Fruit fly (Drosophila melanogaster) whole organism, embryonic: ENCODE data around the gene CG10064.

Experiments
- Aef1 ChIP-seq: fragments of 200-800 bp; sonication (Bioruptor generic); IDR thresholded peaks from 3 replicates; pipeline ENCODE4 v1.3.6; 2022; ENCODE audit warnings: missing biosample characterization, missing genetic modification characterization
- Bdp1 ChIP-seq: fragments of 200-800 bp; sonication (Bioruptor generic); optimal IDR thresholded peaks from 3 replicates; lab custom pipeline; 2016; ENCODE audit warnings: missing biosample characterization, missing genetic modification characterization
- CG10267 ChIP-seq: fragments of 200-800 bp; sonication (Bioruptor generic); optimal IDR thresholded peaks from 2 replicates; lab custom pipeline; 2018; ENCODE audit warnings: missing biosample characterization, mild to moderate bottlenecking, missing genetic modification characterization, moderate library complexity
- CG10654 ChIP-seq: fragments of 200-800 bp; sonication (Bioruptor generic); optimal IDR thresholded peaks from 2 replicates; lab custom pipeline; 2016; ENCODE audit warnings: missing biosample characterization, missing genetic modification characterization
- CG11398 ChIP-seq: fragments of 200-800 bp; sonication (Bioruptor generic); optimal IDR thresholded peaks from 2 replicates; lab custom pipeline; 2016; ENCODE audit warnings: missing biosample characterization, missing genetic modification characterization
- CG12104 ChIP-seq: fragments of 200-800 bp; sonication (Bioruptor generic); optimal IDR thresholded peaks from 3 replicates; lab custom pipeline; 2016; ENCODE audit warnings: missing biosample characterization, missing genetic modification characterization
- CG1233 ChIP-seq: fragments of 200-800 bp; sonication (Bioruptor generic); optimal IDR thresholded peaks from 4 replicates; lab custom pipeline; 2018; ENCODE audit warnings: missing biosample characterization, mild to moderate bottlenecking, missing genetic modification characterization
- CG13775 ChIP-seq: fragments of 200-800 bp; sonication (Bioruptor generic); optimal IDR thresholded peaks from 3 replicates; lab custom pipeline; 2017; ENCODE audit warnings: missing biosample characterization, mild to moderate bottlenecking, missing genetic modification characterization
- CG14014 ChIP-seq: fragments of 200-800 bp; sonication (Bioruptor generic); IDR thresholded peaks from 2 replicates; pipeline ENCODE4 v1.3.6; 2022; ENCODE audit warnings: missing biosample characterization, missing genetic modification characterization
- CG15479 ChIP-seq: fragments of 200-800 bp; sonication (Bioruptor generic); optimal IDR thresholded peaks from 3 replicates; lab custom pipeline; 2019; ENCODE audit warnings: missing biosample characterization, mild to moderate bottlenecking, missing genetic modification characterization, moderate library complexity
- CG17361 ChIP-seq: fragments of 200-800 bp; sonication (Bioruptor generic); IDR thresholded peaks from 3 replicates; pipeline ENCODE4 v1.3.6; 2022; ENCODE audit warnings: missing biosample characterization, missing genetic modification characterization
- CG18262 ChIP-seq: fragments of 200-800 bp; optimal IDR thresholded peaks from 3 replicates; lab custom pipeline; 2019; ENCODE audit warnings: missing biosample characterization, mild to moderate bottlenecking, missing genetic modification characterization, moderate library complexity
- CG2202 ChIP-seq: fragments of 200-800 bp; sonication (Bioruptor generic); optimal IDR thresholded peaks from 2 replicates; lab custom pipeline; 2018; ENCODE audit warnings: missing biosample characterization, mild to moderate bottlenecking, missing genetic modification characterization
- CG2712 ChIP-seq: fragments of 200-800 bp; optimal IDR thresholded peaks from 3 replicates; lab custom pipeline; 2019; ENCODE audit warnings: missing biosample characterization, mild to moderate bottlenecking, missing genetic modification characterization, moderate library complexity
- CG4820 ChIP-seq: fragments of 200-800 bp; sonication (Bioruptor generic); optimal IDR thresholded peaks from 3 replicates; lab custom pipeline; 2016; ENCODE audit warnings: missing biosample characterization, missing genetic modification characterization
- CG5180 ChIP-seq: fragments of 200-800 bp; sonication (Bioruptor generic); optimal IDR thresholded peaks from 3 replicates; lab custom pipeline; 2017; ENCODE audit warnings: missing biosample characterization, missing genetic modification characterization, mild to moderate bottlenecking, moderate library complexity, missing genetic modification reagents
- CG7963 ChIP-seq: fragments of 200-800 bp; sonication (Bioruptor generic); IDR thresholded peaks from 3 replicates; pipeline ENCODE4 v1.3.6; 2022; ENCODE audit warnings: missing biosample characterization, missing genetic modification characterization; ENCODE audit not compliant: partially characterized antibody
- CG8388 ChIP-seq: fragments of 200-800 bp; sonication (Bioruptor generic); optimal IDR thresholded peaks from 2 replicates; lab custom pipeline; 2019; ENCODE audit warnings: missing biosample characterization, mild to moderate bottlenecking, missing genetic modification characterization, moderate library complexity
- CG9876 ChIP-seq: fragments of 200-800 bp; sonication (Bioruptor generic); optimal IDR thresholded peaks from 2 replicates; lab custom pipeline; 2016; ENCODE audit warnings: missing biosample characterization, missing genetic modification characterization
- Camta ChIP-seq: fragments of 200-800 bp; sonication (Bioruptor generic); optimal IDR thresholded peaks from 2 replicates; lab custom pipeline; 2016; ENCODE audit warnings: missing biosample characterization, missing genetic modification characterization
- CoRest ChIP-seq: fragments of 200-800 bp; sonication (Bioruptor generic); optimal IDR thresholded peaks from 3 replicates; lab custom pipeline; 2018; ENCODE audit warnings: missing biosample characterization, mild to moderate bottlenecking, missing genetic modification characterization, moderate library complexity
- ERR ChIP-seq: fragments of 200-800 bp; sonication (Bioruptor generic); optimal IDR thresholded peaks from 2 replicates; lab custom pipeline; 2016; ENCODE audit warnings: missing biosample characterization, missing genetic modification characterization
- Ets97D ChIP-seq: fragments of 200-800 bp; sonication (Bioruptor generic); optimal IDR thresholded peaks from 3 replicates; lab custom pipeline; 2016; ENCODE audit warnings: missing biosample characterization, missing genetic modification characterization
- Fer3 ChIP-seq: fragments of 200-800 bp; sonication (Bioruptor generic); optimal IDR thresholded peaks from 2 replicates; lab custom pipeline; 2018; ENCODE audit warnings: missing biosample characterization, mild to moderate bottlenecking, missing genetic modification characterization, moderate library complexity
- GATAe ChIP-seq: fragments of 200-800 bp; sonication (Bioruptor generic); conservative IDR thresholded peaks from 2 replicates; pipeline ENCODE4 v1.3.6; 2022; ENCODE audit warnings: missing biosample characterization, missing genetic modification characterization
- Med ChIP-seq: fragments of 200-800 bp; sonication (Bioruptor generic); peaks from one replicate; lab custom pipeline; 2016; ENCODE audit warnings: missing biosample characterization, missing genetic modification characterization, mild to moderate bottlenecking, inconsistent platforms, moderate library complexity
- Meics ChIP-seq: fragments of 200-800 bp; sonication (Bioruptor generic); optimal IDR thresholded peaks from 2 replicates; lab custom pipeline; 2017; ENCODE audit warnings: missing biosample characterization, mild to moderate bottlenecking, missing genetic modification characterization
- Oaz ChIP-seq: fragments of 200-800 bp; sonication (Bioruptor generic); IDR thresholded peaks from 2 replicates; pipeline ENCODE4 v1.3.6; 2022; ENCODE audit warnings: missing biosample characterization, missing genetic modification characterization
- Scr ChIP-seq: fragments of 200-800 bp; sonication (Bioruptor generic); IDR thresholded peaks from 2 replicates; pipeline ENCODE4 v1.3.6; 2022; ENCODE audit warnings: missing biosample characterization, missing genetic modification characterization; ENCODE audit not compliant: partially characterized antibody
- ap ChIP-seq: fragments of 200-800 bp; sonication (Bioruptor generic); IDR thresholded peaks from 2 replicates; pipeline ENCODE4 v1.3.6; 2022; ENCODE audit warnings: missing biosample characterization, missing genetic modification characterization
- bcd ChIP-seq: fragments of 200-800 bp; sonication (Bioruptor generic); optimal IDR thresholded peaks from 2 replicates; lab custom pipeline; 2017; ENCODE audit warnings: missing biosample characterization, mild to moderate bottlenecking, missing genetic modification characterization
- cato ChIP-seq: fragments of 200-800 bp; sonication (Bioruptor generic); optimal IDR thresholded peaks from 2 replicates; lab custom pipeline; 2016; ENCODE audit warnings: missing biosample characterization, missing genetic modification characterization, borderline replicate concordance
- chinmo ChIP-seq: fragments of 200-800 bp; sonication (Bioruptor generic); IDR thresholded peaks from 4 replicates; pipeline ENCODE4 v1.3.6; 2022; ENCODE audit warnings: missing biosample characterization, missing genetic modification characterization; ENCODE audit not compliant: partially characterized antibody
- corto ChIP-seq: fragments of 200-800 bp; sonication (Bioruptor generic); optimal IDR thresholded peaks from 2 replicates; lab custom pipeline; 2016; ENCODE audit warnings: missing biosample characterization, mild to moderate bottlenecking, missing genetic modification characterization, moderate library complexity
- dmrt11E ChIP-seq: fragments of 200-800 bp; sonication (Bioruptor generic); optimal IDR thresholded peaks from 3 replicates; lab custom pipeline; 2018; ENCODE audit warnings: missing biosample characterization, mild to moderate bottlenecking, missing genetic modification characterization, moderate library complexity
- fu2 ChIP-seq: fragments of 200-800 bp; sonication (Bioruptor generic); optimal IDR thresholded peaks from 2 replicates; lab custom pipeline; 2016; ENCODE audit warnings: missing biosample characterization, missing genetic modification characterization
- grn ChIP-seq: fragments of 200-800 bp; sonication (Bioruptor generic); optimal IDR thresholded peaks from 3 replicates; lab custom pipeline; 2017; ENCODE audit warnings: missing biosample characterization, missing genetic modification characterization
- lab ChIP-seq: fragments of 200-800 bp; sonication (Bioruptor generic); optimal IDR thresholded peaks from 3 replicates; lab custom pipeline; 2017; ENCODE audit warnings: missing biosample characterization, missing genetic modification characterization, mild to moderate bottlenecking, moderate library complexity, missing genetic modification reagents
- nau ChIP-seq: fragments of 200-800 bp; sonication (Bioruptor generic); optimal IDR thresholded peaks from 3 replicates; lab custom pipeline; 2017; ENCODE audit warnings: missing biosample characterization, mild to moderate bottlenecking, missing genetic modification characterization, missing genetic modification reagents
- nerfin-1 ChIP-seq: fragments of 200-800 bp; sonication (Bioruptor generic); optimal IDR thresholded peaks from 3 replicates; lab custom pipeline; 2019; ENCODE audit warnings: missing biosample characterization, mild to moderate bottlenecking, missing genetic modification characterization, moderate library complexity
- onecut ChIP-seq: fragments of 200-800 bp; sonication (Bioruptor generic); IDR thresholded peaks from 2 replicates; pipeline ENCODE4 v1.3.6; 2022; ENCODE audit warnings: missing biosample characterization, missing genetic modification characterization
- prd ChIP-seq, 3 experiments: fragments of >200 bp in 2 of 3; fragments of 200-800 bp in 1 of 3; sonication (Bioruptor generic) in 1 of 3; optimal IDR thresholded peaks in 2 of 3; IDR thresholded peaks in 1 of 3; 2 replicates in 2 of 3; 3 replicates in 1 of 3; pipeline versions ENCODE4 v1.3.6 to Lab custom; 2017 to 2022; ENCODE audit warnings: missing biosample characterization in 1 of 3, missing genetic modification characterization in 1 of 3
- rib ChIP-seq: fragments of 200-800 bp; sonication (Bioruptor generic); IDR thresholded peaks from 2 replicates; pipeline ENCODE4 v1.3.6; 2022; ENCODE audit warnings: missing biosample characterization, missing genetic modification characterization
- scrt ChIP-seq: fragments of 200-800 bp; sonication (Bioruptor generic); optimal IDR thresholded peaks from 2 replicates; lab custom pipeline; 2018; ENCODE audit warnings: missing biosample characterization, mild to moderate bottlenecking, missing genetic modification characterization, moderate library complexity
- sug ChIP-seq: fragments of 200-800 bp; optimal IDR thresholded peaks from 2 replicates; lab custom pipeline; 2019; ENCODE audit warnings: missing biosample characterization, mild to moderate bottlenecking, missing genetic modification characterization, moderate library complexity
- tll ChIP-seq, 2 experiments: fragments of 200-800 bp in 1 of 2; fragments of >200 bp in 1 of 2; sonication (Bioruptor generic) in 1 of 2; optimal IDR thresholded peaks; 2 replicates each; lab custom pipeline; 2017 to 2019; ENCODE audit warnings: missing biosample characterization in 2 of 2, missing genetic modification characterization in 2 of 2, mild to moderate bottlenecking in 1 of 2, moderate library complexity in 1 of 2
- vfl ChIP-seq: fragments of 200-800 bp; sonication (Bioruptor generic); optimal IDR thresholded peaks from 2 replicates; lab custom pipeline; 2016; ENCODE audit warnings: missing biosample characterization, missing genetic modification characterization

CG10064 gene

DNA sequence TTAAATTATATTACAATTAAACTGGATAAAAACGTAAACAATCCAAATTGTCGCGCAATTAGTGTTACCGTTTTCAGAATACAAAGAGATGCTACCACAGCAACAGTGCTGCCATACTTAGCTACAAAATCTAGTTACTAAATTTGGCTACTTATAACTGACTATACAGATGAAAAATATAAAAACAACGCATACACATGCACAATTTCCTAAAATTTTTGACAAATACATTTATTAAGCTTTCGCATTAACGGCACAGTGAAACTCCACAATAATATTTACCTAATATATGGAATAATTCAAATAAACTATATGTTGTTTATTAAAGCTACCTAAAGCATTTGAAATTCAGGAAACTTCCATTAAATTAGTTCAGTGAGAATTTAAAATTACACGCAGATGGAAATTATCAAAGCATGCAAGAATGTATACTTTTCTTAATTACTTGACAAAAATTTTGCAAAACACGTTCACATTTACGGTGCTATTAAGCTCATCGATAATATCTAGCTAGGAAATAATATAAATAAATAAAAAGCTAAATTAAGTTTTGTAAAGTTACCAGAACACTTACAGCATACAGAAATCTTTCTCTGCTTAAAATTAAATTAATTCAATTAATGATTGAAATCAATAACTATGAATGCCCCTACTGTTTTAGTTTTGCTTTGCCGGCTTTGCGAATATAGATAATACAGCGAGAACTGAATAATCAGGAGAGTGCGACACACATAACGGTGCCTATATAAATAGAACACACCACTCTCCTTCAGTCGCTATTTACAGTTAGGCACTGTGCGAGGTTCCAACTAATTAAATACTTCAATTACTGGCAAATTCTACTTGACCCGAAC is 1.5 kb upstream of the CG10064 start, which contains the start of the genes Mis12 and CG9953 (continued):
- TF ChIP-seq Ets97D (GFP tag; lab: Kevin White, UChicago) (no peak), grn (GFP tag; lab: Kevin White, UChicago) (no peak), CG2712 (tag; lab: Kevin White, UChicago) (peak; percentile 56), vfl (no peak), Camta (GFP tag; lab: Kevin White, UChicago) (no peak), CG2202 (tag; lab: Kevin White, UChicago) (no peak), CG11398 (GFP tag; lab: Kevin White, UChicago) (no peak), Med (GFP tag; lab: Kevin White, UChicago) (peak; percentile 65), ap (GFP tag; lab: Robert Waterston, UW) (0 out of 2 replicates have a peak, but pooled peaks have one; percentile 5), Bdp1 (GFP tag; lab: Kevin White, UChicago) (no peak), Fer3 (tag; lab: Kevin White, UChicago) (peak; percentile 19), nerfin-1 (no peak), ERR (GFP tag; lab: Kevin White, UChicago) (no peak), Aef1 (no peak), CG13775 (GFP tag; lab: Kevin White, UChicago) (peak; percentile 70), cato (no peak), CG7963 (GFP tag; lab: Robert Waterston, UW) (no peak), Scr (GFP tag; lab: Robert Waterston, UW) (no peak), dmrt11E (tag; lab: Kevin White, UChicago) (peak; percentile 38), bcd (GFP tag; lab: Kevin White, UChicago) (peak; percentile 39), CG8388 (GFP tag; lab: Kevin White, UChicago) (no peak), lab (GFP tag; lab: Kevin White, UChicago) (no peak), CG18262 (tag; lab: Kevin White, UChicago) (peak; percentile 57), fu2 (GFP tag; lab: Kevin White, UChicago) (no peak), corto (GFP tag; lab: Kevin White, UChicago) (no peak), prd (optimal IDR thresholded peaks at IDR 0.05; lab: Kevin White, UChicago) (no peak), prd (GFP tag; IDR thresholded peaks at IDR 0.05; lab: Robert Waterston, UW) (peak; percentile 38; the same call in 2 of the 3 replicates), CoRest (peak; percentile 75), CG1233 (peak; percentile 21), sug (tag; lab: Kevin White, UChicago) (peak; percentile 7), tll (GFP tag; optimal IDR thresholded peaks at IDR 0.05; lab: Kevin White, UChicago) (no peak), CG17361 (GFP tag; lab: Robert Waterston, UW) (peak; percentile 75), nau (GFP tag; lab: Kevin White, UChicago) (no peak), CG15479 (peak; percentile 45), CG4820 (GFP tag; lab: Kevin White, UChicago) (peak; percentile 16), CG10654 (GFP tag; lab: Kevin White, UChicago) (peak; percentile 12), CG12104 (peak; percentile 26), rib (GFP tag; lab: Robert Waterston, UW) (0 out of 2 replicates have a peak, but pooled peaks have one; percentile 17), scrt (GFP tag; lab: Kevin White, UChicago) (no peak), Meics (GFP tag; lab: Kevin White, UChicago) (peak; percentile 55), Oaz (GFP tag; lab: Robert Waterston, UW) (no peak), CG10267 (tag; lab: Kevin White, UChicago) (peak; percentile 21), CG5180 (GFP tag; lab: Kevin White, UChicago) (peak; percentile 59), CG14014 (GFP tag; lab: Robert Waterston, UW) (no peak), GATAe (GFP tag; lab: Robert Waterston, UW) (no peak), CG9876 (no peak), chinmo (no peak), onecut (GFP tag; lab: Robert Waterston, UW) (0 out of 2 replicates have a peak, but pooled peaks have one; percentile 19)
